Fruit fly (Drosophila melanogaster): ENCODE measurements around the gene RnrL.

DNA sequence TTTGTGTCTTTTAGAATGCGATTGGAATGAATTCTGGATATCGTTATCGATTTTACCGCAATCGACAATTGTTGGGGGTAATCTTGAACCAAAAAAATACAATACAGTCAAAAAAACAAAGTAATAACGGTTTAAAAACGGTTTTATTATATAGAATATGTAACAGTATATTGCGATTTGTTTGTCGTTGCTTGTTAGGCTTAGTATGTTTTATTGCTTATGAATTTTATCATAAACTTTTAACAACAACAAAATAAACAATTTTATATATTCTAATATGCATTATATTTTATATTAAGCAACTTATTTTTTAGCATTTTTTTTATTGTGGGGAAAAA, 28.0 kb downstream of the RnrL start, which contains the start of gene CYLD:
- TF ChIP-seq Crg-1 (GFP tag; optimal IDR thresholded peaks at IDR 0.05): peak; percentile 5
- no peak for TF ChIP-seq toe (GFP tag; optimal IDR thresholded peaks at IDR 0.05)
- TF ChIP-seq CG7101 (tag; optimal IDR thresholded peaks at IDR 0.05): peak; percentile 73
- TF ChIP-seq CG1620 (GFP tag; optimal IDR thresholded peaks at IDR 0.05): no peak
- TF ChIP-seq pad (GFP tag; optimal IDR thresholded peaks at IDR 0.05): no peak
